Fruit fly (Drosophila melanogaster): ENCODE results near the gene SAK.

Gene SAK

dm6 chr3L:21464240-21464639, 51.4 kb downstream of the SAK start (continued):
- TF ChIP-seq CG18619 (GFP tag; optimal IDR thresholded peaks at IDR 0.05) (peak; percentile 74), Jarid2 (GFP tag; optimal IDR thresholded peaks at IDR 0.05) (peak; percentile 53), Dfd (GFP tag; optimal IDR thresholded peaks at IDR 0.05) (no peak), CG9437 (GFP tag; optimal IDR thresholded peaks at IDR 0.05) (no peak), CG2202 (tag; optimal IDR thresholded peaks at IDR 0.05) (peak; percentile 96), dm (GFP tag; optimal IDR thresholded peaks at IDR 0.05) (peak; percentile 4), crp (GFP tag; optimal IDR thresholded peaks at IDR 0.05) (peak in 1 of 2 experiments; percentile 27), pfk (GFP tag; optimal IDR thresholded peaks at IDR 0.05) (peak; percentile 18), CG13894 (tag; optimal IDR thresholded peaks at IDR 0.05) (no peak), odd (GFP tag; optimal IDR thresholded peaks at IDR 0.05) (peak; percentile 56), crc (GFP tag; optimal IDR thresholded peaks at IDR 0.05) (no peak), Opbp (GFP tag; IDR thresholded peaks at IDR 0.05; ENCODE audit: partially characterized antibody) (no peak), shn (GFP tag; optimal IDR thresholded peaks at IDR 0.05) (peak; percentile 27), nerfin-1 (tag; optimal IDR thresholded peaks at IDR 0.05) (peak; percentile 87), HLHmδ (GFP tag; optimal IDR thresholded peaks at IDR 0.05) (peak; percentile 51), NC2β (GFP tag; optimal IDR thresholded peaks at IDR 0.05) (peak; percentile 76), phol (tag; optimal IDR thresholded peaks at IDR 0.05) (peak; percentile 66), chinmo (GFP tag; IDR thresholded peaks at IDR 0.05; ENCODE audit: partially characterized antibody) (no peak), cas (GFP tag; IDR thresholded peaks at IDR 0.05) (no peak), pb (GFP tag; optimal IDR thresholded peaks at IDR 0.05) (no peak), chif (GFP tag; optimal IDR thresholded peaks at IDR 0.05) (peak; percentile 54 to 62), fu2 (GFP tag; optimal IDR thresholded peaks at IDR 0.05) (no peak), MESR4 (GFP tag; optimal IDR thresholded peaks at IDR 0.05) (no peak), cwo (GFP tag; optimal IDR thresholded peaks at IDR 0.05) (no peak), Hand (GFP tag; optimal IDR thresholded peaks at IDR 0.05) (no peak), stc (GFP tag; IDR thresholded peaks at IDR 0.05) (no peak; the same call in 1 of the 2 replicates), CG12219 (GFP tag; optimal IDR thresholded peaks at IDR 0.05) (peak; percentile 41), CG11504 (tag; optimal IDR thresholded peaks at IDR 0.05) (peak; percentile 68), gem (tag; optimal IDR thresholded peaks at IDR 0.05) (peak; percentile 88), CG3065 (GFP tag; optimal IDR thresholded peaks at IDR 0.05) (no peak), dan (GFP tag; IDR thresholded peaks at IDR 0.05) (no peak), salm (tag; optimal IDR thresholded peaks at IDR 0.05) (peak; percentile 75), CG6765 (GFP tag; optimal IDR thresholded peaks at IDR 0.05) (no peak), nerfin-2 (GFP tag; IDR thresholded peaks at IDR 0.05; ENCODE audit: partially characterized antibody) (no peak), ttk (GFP tag; IDR thresholded peaks at IDR 0.05) (no peak), CG7963 (GFP tag; IDR thresholded peaks at IDR 0.05; ENCODE audit: partially characterized antibody) (no peak), CG2129 (GFP tag; IDR thresholded peaks at IDR 0.05; ENCODE audit: partially characterized antibody) (no peak), HLH4C (GFP tag; IDR thresholded peaks at IDR 0.05; ENCODE audit: partially characterized antibody) (no peak), CG30403 (GFP tag; optimal IDR thresholded peaks at IDR 0.05) (no peak), oc (tag; optimal IDR thresholded peaks at IDR 0.05) (peak; percentile 70), CG14667 (GFP tag; IDR thresholded peaks at IDR 0.05) (no peak), CHES-1-like (GFP tag; optimal IDR thresholded peaks at IDR 0.05) (peak; percentile 42), lilli (GFP tag; optimal IDR thresholded peaks at IDR 0.05) (peak; percentile 0), CG11723 (GFP tag; optimal IDR thresholded peaks at IDR 0.05) (peak; percentile 52), scrt (GFP tag; optimal IDR thresholded peaks at IDR 0.05) (peak; percentile 33), D19A (tag; optimal IDR thresholded peaks at IDR 0.05) (peak; percentile 65), Atf3 (GFP tag; optimal IDR thresholded peaks at IDR 0.05) (peak; percentile 24), CG7372 (GFP tag; IDR thresholded peaks at IDR 0.05) (peak; percentile 32; the same call in 1 of the 2 replicates), usp (GFP tag; optimal IDR thresholded peaks at IDR 0.05) (no peak), CG18011 (GFP tag; optimal IDR thresholded peaks at IDR 0.05) (no peak)

Measured in whole organism, embryonic.